Fruit fly (Drosophila melanogaster): ENCODE data around the gene CG2841.

CG2841 gene

dm6 chrX:2301069-2301508, 65.1 kb downstream of the CG2841 start:
- TF ChIP-seq CrebA (GFP tag; optimal IDR thresholded peaks at IDR 0.05; ENCODE audit: borderline replicate concordance) = no peak
- no peak for TF ChIP-seq brk (GFP tag; optimal IDR thresholded peaks at IDR 0.05)
- TF ChIP-seq Jra (GFP tag; optimal IDR thresholded peaks at IDR 0.05) = no peak
- no peak for TF ChIP-seq Hr78 (GFP tag; optimal IDR thresholded peaks at IDR 0.05)
- no peak for TF ChIP-seq pan (optimal IDR thresholded peaks at IDR 0.05)
- peak; percentile 57 for TF ChIP-seq CG9705 (GFP tag; optimal IDR thresholded peaks at IDR 0.05)
- TF ChIP-seq dl (GFP tag; optimal IDR thresholded peaks at IDR 0.05; ENCODE audit: insufficient read depth in 1 of 2, partially characterized antibody in 2 of 2) = peak; percentile 90 to 95
- TF ChIP-seq Abd-B (GFP tag; optimal IDR thresholded peaks at IDR 0.05) = no peak
- TF ChIP-seq lola (GFP tag; optimal IDR thresholded peaks at IDR 0.05) = no peak
- peak; percentile 67 for TF ChIP-seq Sp1 (GFP tag; optimal IDR thresholded peaks at IDR 0.05)
- peak; percentile 79 for TF ChIP-seq HLH106 (tag; optimal IDR thresholded peaks at IDR 0.05)
- TF ChIP-seq Dif (GFP tag; optimal IDR thresholded peaks at IDR 0.05; ENCODE audit: partially characterized antibody) = peak; percentile 95
- peak; percentile 40 for TF ChIP-seq h (GFP tag; optimal IDR thresholded peaks at IDR 0.05)
- peak; percentile 9 for TF ChIP-seq br (GFP tag; optimal IDR thresholded peaks at IDR 0.05)
- TF ChIP-seq Dfd (GFP tag; optimal IDR thresholded peaks at IDR 0.05) = no peak
- TF ChIP-seq sv (GFP tag; optimal IDR thresholded peaks at IDR 0.05) = no peak
- peak; percentile 77 for TF ChIP-seq rgr (GFP tag; optimal IDR thresholded peaks at IDR 0.05)
- TF ChIP-seq usp (GFP tag; optimal IDR thresholded peaks at IDR 0.05) = no peak
- TF ChIP-seq sage (GFP tag; optimal IDR thresholded peaks at IDR 0.05) = no peak
- TF ChIP-seq OdsH (GFP tag; optimal IDR thresholded peaks at IDR 0.05) = peak; percentile 69
- TF ChIP-seq psq (GFP tag; optimal IDR thresholded peaks at IDR 0.05) = peak; percentile 54
- TF ChIP-seq woc (GFP tag; optimal IDR thresholded peaks at IDR 0.05) = no peak
- TF ChIP-seq jim (GFP tag; optimal IDR thresholded peaks at IDR 0.05) = no peak
- TF ChIP-seq ey (GFP tag; optimal IDR thresholded peaks at IDR 0.05) = peak; percentile 64
- TF ChIP-seq Myc (optimal IDR thresholded peaks at IDR 0.05) = no peak
- TF ChIP-seq foxo (GFP tag; optimal IDR thresholded peaks at IDR 0.05) = peak in 1 of 2 experiments; percentile 70
- no peak for TF ChIP-seq Rel (GFP tag; optimal IDR thresholded peaks at IDR 0.05)
- no peak for TF ChIP-seq Rel (tag; optimal IDR thresholded peaks at IDR 0.05)
- no peak for TF ChIP-seq Hr83 (GFP tag; optimal IDR thresholded peaks at IDR 0.05; ENCODE audit: poor library complexity, severe bottlenecking)
- TF ChIP-seq dmrt93B (GFP tag; optimal IDR thresholded peaks at IDR 0.05) = peak; percentile 70
- TF ChIP-seq CG32264 (GFP tag; optimal IDR thresholded peaks at IDR 0.05) = no peak
- TF ChIP-seq Mio (GFP tag; optimal IDR thresholded peaks at IDR 0.05) = no peak
- peak; percentile 72 for TF ChIP-seq fru (GFP tag; optimal IDR thresholded peaks at IDR 0.05)
- TF ChIP-seq Hnf4 (GFP tag; optimal IDR thresholded peaks at IDR 0.05) = no peak
- TF ChIP-seq GATAd (GFP tag; optimal IDR thresholded peaks at IDR 0.05) = no peak
- TF ChIP-seq N (GFP tag; optimal IDR thresholded peaks at IDR 0.05) = no peak
- no peak for TF ChIP-seq tai (GFP tag; optimal IDR thresholded peaks at IDR 0.05)
- peak; percentile 83 for TF ChIP-seq Vsx2 (GFP tag; optimal IDR thresholded peaks at IDR 0.05; ENCODE audit: partially characterized antibody)
- TF ChIP-seq dsf (GFP tag; optimal IDR thresholded peaks at IDR 0.05; ENCODE audit: borderline replicate concordance) = no peak

- TF ChIP-seq Abd-B (GFP tag; optimal IDR thresholded peaks at IDR 0.05) (no peak), HLH106 (tag; optimal IDR thresholded peaks at IDR 0.05) (peak; percentile 99), rgr (GFP tag; optimal IDR thresholded peaks at IDR 0.05) (peak; percentile 99), Hr83 (GFP tag; optimal IDR thresholded peaks at IDR 0.05; ENCODE audit: poor library complexity, severe bottlenecking) (peak; percentile 93), dl (GFP tag; optimal IDR thresholded peaks at IDR 0.05; ENCODE audit: insufficient read depth in 1 of 2, partially characterized antibody in 2 of 2) (peak in 1 of 2 experiments; percentile 10), Mio (GFP tag; optimal IDR thresholded peaks at IDR 0.05) (peak; percentile 93), CG9705 (GFP tag; optimal IDR thresholded peaks at IDR 0.05) (peak; percentile 95), fru (GFP tag; optimal IDR thresholded peaks at IDR 0.05) (peak; percentile 99), dsf (GFP tag; optimal IDR thresholded peaks at IDR 0.05; ENCODE audit: borderline replicate concordance) (peak; percentile 94), jim (GFP tag; optimal IDR thresholded peaks at IDR 0.05) (peak; percentile 7), woc (GFP tag; optimal IDR thresholded peaks at IDR 0.05) (peak; percentile 96), sage (GFP tag; optimal IDR thresholded peaks at IDR 0.05) (peak; percentile 98), foxo (GFP tag; optimal IDR thresholded peaks at IDR 0.05) (peak; percentile 95 to 98), N (GFP tag; optimal IDR thresholded peaks at IDR 0.05) (no peak), CG32264 (GFP tag; optimal IDR thresholded peaks at IDR 0.05) (peak; percentile 98), Vsx2 (GFP tag; optimal IDR thresholded peaks at IDR 0.05; ENCODE audit: partially characterized antibody) (no peak), GATAd (GFP tag; optimal IDR thresholded peaks at IDR 0.05) (peak; percentile 90), Sp1 (GFP tag; optimal IDR thresholded peaks at IDR 0.05) (peak; percentile 99), br (GFP tag; optimal IDR thresholded peaks at IDR 0.05) (peak; percentile 99), usp (GFP tag; optimal IDR thresholded peaks at IDR 0.05) (no peak), pan (optimal IDR thresholded peaks at IDR 0.05) (no peak), lola (GFP tag; optimal IDR thresholded peaks at IDR 0.05) (no peak), psq (GFP tag; optimal IDR thresholded peaks at IDR 0.05) (peak; percentile 97), ey (GFP tag; optimal IDR thresholded peaks at IDR 0.05) (peak; percentile 99), dmrt93B (GFP tag; optimal IDR thresholded peaks at IDR 0.05) (peak; percentile 99), Dif (GFP tag; optimal IDR thresholded peaks at IDR 0.05; ENCODE audit: partially characterized antibody) (no peak), OdsH (GFP tag; optimal IDR thresholded peaks at IDR 0.05) (peak; percentile 98), Dfd (GFP tag; optimal IDR thresholded peaks at IDR 0.05) (peak; percentile 2), Rel (GFP tag; optimal IDR thresholded peaks at IDR 0.05) (peak; percentile 92), Rel (tag; optimal IDR thresholded peaks at IDR 0.05) (peak; percentile 90), h (GFP tag; optimal IDR thresholded peaks at IDR 0.05) (peak; percentile 99), Jra (GFP tag; optimal IDR thresholded peaks at IDR 0.05) (peak; percentile 98), Hnf4 (GFP tag; optimal IDR thresholded peaks at IDR 0.05) (peak; percentile 98), Hr78 (GFP tag; optimal IDR thresholded peaks at IDR 0.05) (no peak), brk (GFP tag; optimal IDR thresholded peaks at IDR 0.05) (peak; percentile 90), CrebA (GFP tag; optimal IDR thresholded peaks at IDR 0.05; ENCODE audit: borderline replicate concordance) (peak; percentile 92), sv (GFP tag; optimal IDR thresholded peaks at IDR 0.05) (peak; percentile 88), tai (GFP tag; optimal IDR thresholded peaks at IDR 0.05) (peak; percentile 95), Myc (optimal IDR thresholded peaks at IDR 0.05) (no peak)
These were observed 65.7 kb downstream of the CG2841 start for dm6 chrX:2300293-2301068.

All from whole organism, wandering third instar larva.